Fruit fly (Drosophila melanogaster) whole organism, embryonic: ENCODE measurements around the gene CG43679.

Experiments
- BEAF-32 ChIP-seq: fragments of 200-800 bp; sonication (Bioruptor generic); optimal IDR thresholded peaks from 3 replicates; lab custom pipeline; 2017; ENCODE audit warnings: missing biosample characterization, missing genetic modification characterization, mild to moderate bottlenecking, moderate library complexity, missing genetic modification reagents
- CG1024 ChIP-seq: fragments of 200-800 bp; sonication (Bioruptor generic); IDR thresholded peaks from 2 replicates; pipeline ENCODE4 v1.3.6; 2022; ENCODE audit warnings: missing biosample characterization, missing genetic modification characterization
- CG13123 ChIP-seq: fragments of 200-800 bp; sonication (Bioruptor generic); optimal IDR thresholded peaks from 2 replicates; lab custom pipeline; 2016; ENCODE audit warnings: missing biosample characterization, missing genetic modification characterization
- CG13287 ChIP-seq: fragments of 200-800 bp; sonication (Bioruptor generic); IDR thresholded peaks from 2 replicates; pipeline ENCODE4 v1.3.6; 2022; ENCODE audit warnings: missing biosample characterization, missing genetic modification characterization; ENCODE audit not compliant: partially characterized antibody
- CG1603 ChIP-seq: fragments of 200-800 bp; sonication (Bioruptor generic); optimal IDR thresholded peaks from 2 replicates; lab custom pipeline; 2019; ENCODE audit warnings: missing biosample characterization, mild to moderate bottlenecking, missing genetic modification characterization, moderate library complexity
- CG2129 ChIP-seq: fragments of 200-800 bp; sonication (Bioruptor generic); IDR thresholded peaks from 2 replicates; pipeline ENCODE4 v1.3.6; 2022; ENCODE audit warnings: missing biosample characterization, missing genetic modification characterization; ENCODE audit not compliant: partially characterized antibody
- CG2199 ChIP-seq: fragments of 200-800 bp; sonication (Bioruptor generic); IDR thresholded peaks from 3 replicates; pipeline ENCODE4 v1.3.6; 2022; ENCODE audit warnings: missing biosample characterization, missing genetic modification characterization
- CG31365 ChIP-seq: fragments of 200-800 bp; sonication (Bioruptor generic); optimal IDR thresholded peaks from 2 replicates; lab custom pipeline; 2018; ENCODE audit warnings: missing biosample characterization, mild to moderate bottlenecking, missing genetic modification characterization
- CG3163 ChIP-seq: fragments of 200-800 bp; sonication (Bioruptor generic); optimal IDR thresholded peaks from 3 replicates; lab custom pipeline; 2016; ENCODE audit warnings: missing biosample characterization, missing genetic modification characterization
- CG32532 ChIP-seq: fragments of 200-800 bp; sonication (Bioruptor generic); IDR thresholded peaks from 2 replicates; pipeline ENCODE4 v1.3.6; 2022; ENCODE audit warnings: missing biosample characterization, missing genetic modification characterization
- CG32767 ChIP-seq: fragments of 200-800 bp; sonication (Bioruptor generic); IDR thresholded peaks from 2 replicates; pipeline ENCODE4 v1.3.6; 2022; ENCODE audit warnings: missing biosample characterization, missing genetic modification characterization
- CG33557 ChIP-seq: fragments of 200-800 bp; sonication (Bioruptor generic); optimal IDR thresholded peaks from 2 replicates; lab custom pipeline; 2019; ENCODE audit warnings: missing biosample characterization, mild to moderate bottlenecking, missing genetic modification characterization, moderate library complexity
- CG3726 ChIP-seq: fragments of 200-800 bp; sonication (Bioruptor generic); IDR thresholded peaks from 3 replicates; pipeline ENCODE4, ENCODE4 v1.3.6; 2022; ENCODE audit warnings: missing biosample characterization, missing genetic modification characterization
- CG4360 ChIP-seq: fragments of 200-800 bp; sonication (Bioruptor generic); IDR thresholded peaks from 2 replicates; pipeline ENCODE4 v1.3.6; 2022; ENCODE audit warnings: missing biosample characterization, missing genetic modification characterization
- CG4707 ChIP-seq: fragments of 200-800 bp; sonication (Bioruptor generic); optimal IDR thresholded peaks from 2 replicates; lab custom pipeline; 2018; ENCODE audit warnings: missing biosample characterization, mild to moderate bottlenecking, missing genetic modification characterization, moderate library complexity
- CG6791 ChIP-seq: fragments of 200-800 bp; sonication (Bioruptor generic); IDR thresholded peaks from 3 replicates; pipeline ENCODE4 v1.3.6; 2022; ENCODE audit warnings: missing biosample characterization, missing genetic modification characterization; ENCODE audit not compliant: partially characterized antibody
- CG7357 ChIP-seq: fragments of 200-800 bp; sonication (Bioruptor generic); IDR thresholded peaks from 3 replicates; pipeline ENCODE4 v1.3.6; 2022; ENCODE audit warnings: missing biosample characterization, missing genetic modification characterization
- CG9215 ChIP-seq: fragments of 200-800 bp; sonication (Bioruptor generic); IDR thresholded peaks from 2 replicates; pipeline ENCODE4 v1.3.6; 2022; ENCODE audit warnings: missing biosample characterization, missing genetic modification characterization
- CG9727 ChIP-seq: fragments of 200-800 bp; sonication (Bioruptor generic); optimal IDR thresholded peaks from 3 replicates; lab custom pipeline; 2017; ENCODE audit warnings: missing biosample characterization, mild to moderate bottlenecking, missing genetic modification characterization
- CG9932 ChIP-seq: fragments of 200-800 bp; sonication (Bioruptor generic); IDR thresholded peaks from 2 replicates; pipeline ENCODE4 v1.3.6; 2022; ENCODE audit warnings: missing biosample characterization, missing genetic modification characterization
- CTCF ChIP-seq: fragments of 200-800 bp; sonication (Bioruptor generic); optimal IDR thresholded peaks from 2 replicates; lab custom pipeline; 2017; ENCODE audit warnings: missing biosample characterization, mild to moderate bottlenecking, missing genetic modification characterization, moderate library complexity
- Dp ChIP-seq: fragments of 200-800 bp; sonication (Bioruptor generic); optimal IDR thresholded peaks from 2 replicates; lab custom pipeline; 2018; ENCODE audit warnings: missing biosample characterization, mild to moderate bottlenecking, missing genetic modification characterization, moderate library complexity
- E2f2 ChIP-seq: fragments of 200-800 bp; sonication (Bioruptor generic); IDR thresholded peaks from 2 replicates; pipeline ENCODE4 v1.3.6; 2022; ENCODE audit warnings: missing biosample characterization, missing genetic modification characterization
- HmgD ChIP-seq: fragments of 200-800 bp; sonication (Bioruptor generic); optimal IDR thresholded peaks from 3 replicates; lab custom pipeline; 2016; ENCODE audit warnings: missing biosample characterization, missing genetic modification characterization
- MESR4 ChIP-seq: fragments of 200-800 bp; sonication (Bioruptor generic); optimal IDR thresholded peaks from 2 replicates; lab custom pipeline; 2018; ENCODE audit warnings: missing biosample characterization, mild to moderate bottlenecking, missing genetic modification characterization, moderate library complexity
- Meics ChIP-seq: fragments of 200-800 bp; sonication (Bioruptor generic); optimal IDR thresholded peaks from 2 replicates; lab custom pipeline; 2017; ENCODE audit warnings: missing biosample characterization, mild to moderate bottlenecking, missing genetic modification characterization
- Mes4 ChIP-seq: fragments of 200-800 bp; sonication (Bioruptor generic); optimal IDR thresholded peaks from 2 replicates; lab custom pipeline; 2016; ENCODE audit warnings: missing biosample characterization, missing genetic modification characterization
- Myb ChIP-seq: fragments of 200-800 bp; sonication (Bioruptor generic); optimal IDR thresholded peaks from 2 replicates; lab custom pipeline; 2016; ENCODE audit warnings: missing biosample characterization, missing genetic modification characterization
- Nf-YC ChIP-seq: fragments of 200-800 bp; optimal IDR thresholded peaks from 3 replicates; lab custom pipeline; 2019; ENCODE audit warnings: missing biosample characterization, mild to moderate bottlenecking, missing genetic modification characterization, moderate library complexity
- PHDP ChIP-seq: fragments of 200-800 bp; sonication (Bioruptor generic); optimal IDR thresholded peaks from 3 replicates; lab custom pipeline; 2018; ENCODE audit warnings: missing biosample characterization, mild to moderate bottlenecking, missing genetic modification characterization, moderate library complexity
- Sry-δ ChIP-seq: fragments of 200-800 bp; sonication (Bioruptor generic); optimal IDR thresholded peaks from 2 replicates; lab custom pipeline; 2016; ENCODE audit warnings: missing biosample characterization, missing genetic modification characterization
- Trl ChIP-seq, 3 experiments: fragments of >200 bp in 2 of 3; fragments of 200-800 bp in 1 of 3; sonication (Bioruptor generic) in 1 of 3; optimal IDR thresholded peaks; 2 replicates in 1 of 3; 3 replicates in 2 of 3; lab custom pipeline; 2016 to 2017; ENCODE audit warnings: missing biosample characterization in 1 of 3, missing genetic modification characterization in 1 of 3
- amos ChIP-seq: fragments of 200-800 bp; sonication (Bioruptor generic); IDR thresholded peaks from 2 replicates; pipeline ENCODE4 v1.3.6; 2022; ENCODE audit warnings: missing biosample characterization, missing genetic modification characterization; ENCODE audit not compliant: partially characterized antibody
- ato ChIP-seq: fragments of 200-800 bp; sonication (Bioruptor generic); IDR thresholded peaks from 2 replicates; pipeline ENCODE4 v1.3.6; 2022; ENCODE audit warnings: missing biosample characterization, missing genetic modification characterization; ENCODE audit not compliant: partially characterized antibody
- bbx ChIP-seq: fragments of 200-800 bp; sonication (Bioruptor generic); IDR thresholded peaks from 2 replicates; pipeline ENCODE4 v1.3.6; 2022; ENCODE audit warnings: missing biosample characterization, missing genetic modification characterization; ENCODE audit not compliant: partially characterized antibody
- bigmax ChIP-seq: fragments of 200-800 bp; sonication (Bioruptor generic); optimal IDR thresholded peaks from 2 replicates; lab custom pipeline; 2018; ENCODE audit warnings: missing biosample characterization, mild to moderate bottlenecking, missing genetic modification characterization
- ci ChIP-seq: fragments of 200-800 bp; sonication (Bioruptor generic); IDR thresholded peaks from 3 replicates; pipeline ENCODE4 v1.3.6; 2022; ENCODE audit warnings: missing biosample characterization, missing genetic modification characterization
- dpn ChIP-seq, 2 experiments: fragments of 200-800 bp; sonication (Bioruptor generic); optimal IDR thresholded peaks; 3 replicates each; lab custom pipeline; 2016; ENCODE audit warnings: missing biosample characterization in 2 of 2, missing genetic modification characterization in 2 of 2
- gcm ChIP-seq: fragments of 200-800 bp; sonication (Bioruptor generic); optimal IDR thresholded peaks from 2 replicates; lab custom pipeline; 2019; ENCODE audit warnings: missing biosample characterization, mild to moderate bottlenecking, missing genetic modification characterization, moderate library complexity
- gfzf ChIP-seq: fragments of 200-800 bp; sonication (Bioruptor generic); optimal IDR thresholded peaks from 2 replicates; lab custom pipeline; 2016; ENCODE audit warnings: missing biosample characterization, mild to moderate bottlenecking, missing genetic modification characterization, moderate library complexity
- knrl ChIP-seq: fragments of 200-800 bp; sonication (Bioruptor generic); IDR thresholded peaks from 3 replicates; pipeline ENCODE4 v1.3.6; 2022; ENCODE audit warnings: missing biosample characterization, missing genetic modification characterization; ENCODE audit not compliant: partially characterized antibody
- nerfin-2 ChIP-seq: fragments of 200-800 bp; sonication (Bioruptor generic); IDR thresholded peaks from 2 replicates; pipeline ENCODE4 v1.3.6; 2022; ENCODE audit warnings: missing biosample characterization, missing genetic modification characterization; ENCODE audit not compliant: partially characterized antibody
- p53 ChIP-seq: fragments of 200-800 bp; sonication (Bioruptor generic); optimal IDR thresholded peaks from 2 replicates; lab custom pipeline; 2016; ENCODE audit warnings: missing biosample characterization, missing genetic modification characterization
- pita ChIP-seq: fragments of 200-800 bp; sonication (Bioruptor generic); optimal IDR thresholded peaks from 2 replicates; lab custom pipeline; 2017; ENCODE audit warnings: missing biosample characterization, mild to moderate bottlenecking, missing genetic modification characterization
- pzg ChIP-seq: fragments of 200-800 bp; sonication (Bioruptor generic); optimal IDR thresholded peaks from 3 replicates; lab custom pipeline; 2018; ENCODE audit warnings: missing biosample characterization, mild to moderate bottlenecking, missing genetic modification characterization, moderate library complexity
- salm ChIP-seq: fragments of 200-800 bp; sonication (Bioruptor generic); optimal IDR thresholded peaks from 2 replicates; lab custom pipeline; 2018; ENCODE audit warnings: missing biosample characterization, mild to moderate bottlenecking, missing genetic modification characterization
- stwl ChIP-seq: fragments of 200-800 bp; sonication (Bioruptor generic); optimal IDR thresholded peaks from 3 replicates; lab custom pipeline; 2018; ENCODE audit warnings: missing biosample characterization, mild to moderate bottlenecking, missing genetic modification characterization, moderate library complexity
- tna ChIP-seq: fragments of 200-800 bp; sonication (Bioruptor generic); IDR thresholded peaks from 2 replicates; pipeline ENCODE4 v1.3.6; 2022; ENCODE audit warnings: missing biosample characterization, missing genetic modification characterization; ENCODE audit not compliant: partially characterized antibody
- z ChIP-seq: fragments of 200-800 bp; sonication (Bioruptor generic); IDR thresholded peaks from 3 replicates; pipeline ENCODE4 v1.3.6; 2022; ENCODE audit warnings: missing biosample characterization, missing genetic modification characterization

The CG43679 gene

DNA sequence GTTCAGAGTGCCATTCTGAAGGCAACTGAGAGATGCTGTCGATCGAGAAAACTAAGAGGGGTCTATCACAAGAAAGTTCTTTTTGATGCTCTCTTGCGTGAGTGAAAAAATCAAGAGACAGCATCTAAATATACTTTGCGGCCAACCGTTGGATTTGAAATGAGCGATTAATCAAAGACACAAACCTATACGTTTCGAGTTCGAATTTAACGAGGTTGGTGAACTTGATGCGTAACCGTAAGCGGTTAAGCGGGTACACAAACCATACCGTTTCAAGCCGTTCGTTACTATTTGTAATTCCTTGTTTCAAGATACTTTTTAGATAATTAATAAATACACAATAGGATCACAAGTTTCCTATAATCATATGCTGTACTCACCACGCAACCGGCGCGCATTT, 20.9 kb upstream of the CG43679 start:
- 0 out of 2 replicates have a peak, but pooled peaks have one; percentile 10 for TF ChIP-seq CG32532
- no peak for TF ChIP-seq p53
- TF ChIP-seq E2f2 (GFP tag; lab: Robert Waterston, UW), result peak; percentile 42; the same call in 1 of the 2 replicates
- peak; percentile 74 for TF ChIP-seq CG3163
- no peak for TF ChIP-seq PHDP (tag; lab: Kevin White, UChicago)
- TF ChIP-seq Myb (GFP tag; lab: Kevin White, UChicago), result peak; percentile 97
- TF ChIP-seq Sry-δ (GFP tag; lab: Kevin White, UChicago), result peak; percentile 7
- TF ChIP-seq bbx (GFP tag; lab: Robert Waterston, UW), result peak; percentile 52; the same call in 1 of the 2 replicates
- TF ChIP-seq ci (GFP tag; lab: Robert Waterston, UW), result 0 out of 3 replicates have a peak, but pooled peaks have one; percentile 41
- no peak for TF ChIP-seq CG33557 (GFP tag; lab: Kevin White, UChicago)
- no peak for TF ChIP-seq CG1024 (GFP tag; lab: Robert Waterston, UW)
- TF ChIP-seq Trl (optimal IDR thresholded peaks at IDR 0.05; lab: Kevin White, UChicago), result peak; percentile 32 to 37
- no peak for TF ChIP-seq Trl (GFP tag; optimal IDR thresholded peaks at IDR 0.05; lab: Kevin White, UChicago)
- no peak for TF ChIP-seq CG3726 (GFP tag; lab: Robert Waterston, UW)
- 0 out of 2 replicates have a peak, but pooled peaks have one; percentile 25 for TF ChIP-seq nerfin-2
- TF ChIP-seq CTCF (GFP tag; lab: Kevin White, UChicago), result peak; percentile 77
- TF ChIP-seq knrl, result 0 out of 3 replicates have a peak, but pooled peaks have one; percentile 26
- no peak for TF ChIP-seq tna
- no peak for TF ChIP-seq salm (tag; lab: Kevin White, UChicago)
- peak; percentile 90 for TF ChIP-seq Meics (GFP tag; lab: Kevin White, UChicago)
- no peak for TF ChIP-seq CG13123 (GFP tag; lab: Kevin White, UChicago)
- TF ChIP-seq Dp (GFP tag; lab: Kevin White, UChicago), result peak; percentile 5
- peak; percentile 17 for TF ChIP-seq BEAF-32 (GFP tag; lab: Kevin White, UChicago)
- peak; percentile 11 for TF ChIP-seq pzg
- peak; percentile 42 for TF ChIP-seq CG13287 (GFP tag; lab: Robert Waterston, UW)
- TF ChIP-seq Nf-YC (tag; lab: Kevin White, UChicago), result no peak
- no peak for TF ChIP-seq CG7357 (GFP tag; lab: Robert Waterston, UW)
- 0 out of 3 replicates have a peak, but pooled peaks have one; percentile 52 for TF ChIP-seq CG2199 (GFP tag; lab: Robert Waterston, UW)
- peak; percentile 69; the same call in 1 of the 3 replicates for TF ChIP-seq z (GFP tag; lab: Robert Waterston, UW)
- no peak for TF ChIP-seq CG4707 (GFP tag; lab: Kevin White, UChicago)
- TF ChIP-seq CG32767 (GFP tag; lab: Robert Waterston, UW), result no peak
- TF ChIP-seq gfzf, result peak; percentile 25
- TF ChIP-seq CG2129 (GFP tag; lab: Robert Waterston, UW), result no peak
- peak; percentile 19; the same call in 1 of the 2 replicates for TF ChIP-seq amos (GFP tag; lab: Robert Waterston, UW)
- peak; percentile 20 for TF ChIP-seq CG1603 (tag; lab: Kevin White, UChicago)
- peak; percentile 46 for TF ChIP-seq stwl (tag; lab: Kevin White, UChicago)
- TF ChIP-seq ato (GFP tag; lab: Robert Waterston, UW), result 0 out of 2 replicates have a peak, but pooled peaks have one; percentile 46
- TF ChIP-seq HmgD (GFP tag; lab: Kevin White, UChicago), result peak; percentile 0
- TF ChIP-seq Mes4, result no peak
- no peak for TF ChIP-seq MESR4
- no peak for TF ChIP-seq bigmax
- peak; percentile 11 for TF ChIP-seq gcm (GFP tag; lab: Kevin White, UChicago)
- TF ChIP-seq CG9215 (GFP tag; lab: Robert Waterston, UW), result no peak
- peak; percentile 47; the same call in 1 of the 3 replicates for TF ChIP-seq CG6791 (GFP tag; lab: Robert Waterston, UW)
- no peak for TF ChIP-seq CG9727 (GFP tag; lab: Kevin White, UChicago)
- TF ChIP-seq CG31365, result peak; percentile 3
- TF ChIP-seq CG4360, result no peak
- no peak for TF ChIP-seq CG9932 (GFP tag; lab: Robert Waterston, UW)
- TF ChIP-seq pita, result peak; percentile 67
- no peak for TF ChIP-seq dpn (GFP tag; optimal IDR thresholded peaks at IDR 0.05; lab: Kevin White, UChicago)
